Fruit fly (Drosophila melanogaster): ENCODE measurements around the gene CG9231.

dm6 chr3L:19574452-19574851 is 11.4 kb downstream of the CG9231 start:
- TF ChIP-seq CG11294 (GFP tag; IDR thresholded peaks at IDR 0.05) (no peak), CG3919 (GFP tag; optimal IDR thresholded peaks at IDR 0.05) (no peak), CG32006 (GFP tag; optimal IDR thresholded peaks at IDR 0.05) (no peak), CG10631 (GFP tag; optimal IDR thresholded peaks at IDR 0.05) (no peak), pdm3 (GFP tag; optimal IDR thresholded peaks at IDR 0.05) (no peak), net (GFP tag; optimal IDR thresholded peaks at IDR 0.05) (no peak), Eip75B (GFP tag; optimal IDR thresholded peaks at IDR 0.05) (no peak), salr (GFP tag; optimal IDR thresholded peaks at IDR 0.05) (no peak), CG9139 (GFP tag; optimal IDR thresholded peaks at IDR 0.05) (no peak), CG6276 (GFP tag; optimal IDR thresholded peaks at IDR 0.05) (no peak)

All from whole organism, prepupa.